Worm (Caenorhabditis elegans): ENCODE results near the gene grld-1.

Gene grld-1

DNA sequence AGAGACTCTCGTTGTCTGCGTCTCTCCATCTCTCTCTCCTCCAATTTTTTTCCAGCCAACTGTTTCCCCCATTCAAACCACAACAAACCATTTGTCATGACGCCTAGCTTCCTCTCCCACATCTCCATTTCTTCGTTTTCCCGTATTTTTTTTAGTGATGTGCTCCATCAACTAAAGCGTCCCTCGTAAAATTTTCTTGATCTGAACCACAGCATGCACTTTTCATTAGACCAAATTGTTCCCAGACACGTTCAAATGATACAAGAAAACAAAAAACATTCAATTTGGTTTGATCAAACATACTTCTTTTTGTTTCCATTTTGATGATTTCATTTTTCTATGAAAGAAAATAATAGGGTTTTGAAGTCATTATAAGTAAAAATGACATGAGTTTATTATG is 43.4 kb downstream of the grld-1 start:
- TF ChIP-seq ceh-91 (GFP tag; IDR thresholded peaks at IDR 0.05), result no peak
- TF ChIP-seq ZK185.1 (tag; optimal IDR thresholded peaks at IDR 0.05; ENCODE audit: poor library complexity, severe bottlenecking), result no peak
- no peak for TF ChIP-seq F49E8.2 (tag; optimal IDR thresholded peaks at IDR 0.05; ENCODE audit: insufficient read depth)
- TF ChIP-seq ceh-79 (tag; optimal IDR thresholded peaks at IDR 0.05), result no peak
- TF ChIP-seq mcd-1 (GFP tag; IDR thresholded peaks at IDR 0.05), result no peak
- TF ChIP-seq sdz-38 (tag; optimal IDR thresholded peaks at IDR 0.05), result no peak
- TF ChIP-seq B0261.1 (tag; optimal IDR thresholded peaks at IDR 0.05), result no peak
- TF ChIP-seq akir-1 (GFP tag; optimal IDR thresholded peaks at IDR 0.05), result no peak
- TF ChIP-seq sptf-2 (GFP tag; optimal IDR thresholded peaks at IDR 0.05), result no peak
- TF ChIP-seq pbrm-1 (GFP tag; IDR thresholded peaks at IDR 0.05), result no peak
- TF ChIP-seq hlh-26 (GFP tag; conservative IDR thresholded peaks at IDR 0.05), result no peak
- no peak for TF ChIP-seq somi-1 (GFP tag; optimal IDR thresholded peaks at IDR 0.05)
- TF ChIP-seq F57A8.1 (GFP tag; optimal IDR thresholded peaks at IDR 0.05), result no peak
- no peak for TF ChIP-seq F37B4.10 (GFP tag; IDR thresholded peaks at IDR 0.05)
- no peak for TF ChIP-seq ztf-3 (GFP tag; optimal IDR thresholded peaks at IDR 0.05)
- TF ChIP-seq dpff-1 (tag; optimal IDR thresholded peaks at IDR 0.05), result no peak
- no peak for TF ChIP-seq Y53G8AR.9 (GFP tag; conservative IDR thresholded peaks at IDR 0.05)
- TF ChIP-seq pha-4 (tag; optimal IDR thresholded peaks at IDR 0.05), result no peak
- no peak for TF ChIP-seq tbx-9 (tag; optimal IDR thresholded peaks at IDR 0.05; ENCODE audit: borderline replicate concordance)

DNA sequence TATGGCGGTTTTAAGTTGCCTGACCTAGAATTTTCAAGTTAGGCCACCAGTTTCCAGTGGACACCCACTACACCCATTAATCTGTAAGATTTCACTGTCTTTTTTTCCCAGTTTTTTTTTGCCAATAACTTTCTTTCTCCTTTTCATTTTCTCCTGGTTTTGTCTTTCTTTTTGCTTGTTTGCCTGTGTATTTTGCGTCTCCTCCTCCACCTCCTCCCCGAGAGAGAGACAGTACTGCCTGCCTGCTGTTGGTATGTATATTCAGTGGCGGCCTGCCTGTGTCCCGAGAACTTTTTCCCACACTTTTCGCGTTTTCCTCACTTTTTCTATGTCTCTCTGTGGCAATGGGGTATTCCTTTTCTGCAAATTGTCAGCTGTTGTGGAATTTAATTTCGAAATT is 44.3 kb downstream of the grld-1 start:
- no peak for TF ChIP-seq lin-35 (GFP tag; optimal IDR thresholded peaks at IDR 0.05)
- no peak for TF ChIP-seq gei-17 (GFP tag; optimal IDR thresholded peaks at IDR 0.05)
- no peak for TF ChIP-seq lsy-27 (tag; optimal IDR thresholded peaks at IDR 0.05; ENCODE audit: borderline replicate concordance, insufficient read depth)
- no peak for TF ChIP-seq cebp-1 (GFP tag; IDR thresholded peaks at IDR 0.05)
- TF ChIP-seq cebp-1 (tag; optimal IDR thresholded peaks at IDR 0.05), result peak; percentile 49
- TF ChIP-seq ceh-100 (GFP tag; IDR thresholded peaks at IDR 0.05), result no peak
- TF ChIP-seq hmg-1.2 (GFP tag; IDR thresholded peaks at IDR 0.05), result 0 out of 2 replicates have a peak, but pooled peaks have one; percentile 4
- TF ChIP-seq nhr-80 (tag; optimal IDR thresholded peaks at IDR 0.05), result peak; percentile 30
- TF ChIP-seq let-526 (GFP tag; IDR thresholded peaks at IDR 0.05), result no peak
- no peak for TF ChIP-seq lsl-1 (GFP tag; optimal IDR thresholded peaks at IDR 0.05)
- no peak for TF ChIP-seq aptf-2 (GFP tag; conservative IDR thresholded peaks at IDR 0.05)
- no peak for TF ChIP-seq ztf-25 (GFP tag; IDR thresholded peaks at IDR 0.05)
- no peak for TF ChIP-seq sdz-38 (tag; optimal IDR thresholded peaks at IDR 0.05)
- no peak for TF ChIP-seq fkh-3 (tag; optimal IDR thresholded peaks at IDR 0.05)
- no peak for TF ChIP-seq zfh-2 (GFP tag; conservative IDR thresholded peaks at IDR 0.05)
- TF ChIP-seq attf-5 (GFP tag; optimal IDR thresholded peaks at IDR 0.05), result no peak
- TF ChIP-seq nfyb-1 (GFP tag; IDR thresholded peaks at IDR 0.05), result no peak
- TF ChIP-seq bed-1 (GFP tag; IDR thresholded peaks at IDR 0.05), result no peak
- TF ChIP-seq him-1 (tag; optimal IDR thresholded peaks at IDR 0.05), result no peak
- no peak for TF ChIP-seq ekl-4 (GFP tag; IDR thresholded peaks at IDR 0.05)
- no peak for TF ChIP-seq tlf-1 (GFP tag; optimal IDR thresholded peaks at IDR 0.05)
- TF ChIP-seq F52B5.7 (tag; optimal IDR thresholded peaks at IDR 0.05), result no peak
- TF ChIP-seq F39B2.1 (GFP tag; IDR thresholded peaks at IDR 0.05), result no peak
- no peak for TF ChIP-seq nhr-179 (tag; optimal IDR thresholded peaks at IDR 0.05)
- no peak for TF ChIP-seq sptf-2 (GFP tag; optimal IDR thresholded peaks at IDR 0.05)
